Fruit fly (Drosophila melanogaster) ovary, adult (tissue): ENCODE data around the gene ash2.
A peak's percentile ranks its signal among the peaks of the same experiment; 100 is the strongest.

ENCODE experiments used
- CG17801 ChIP-seq: fragments of 200-800 bp; optimal IDR thresholded peaks from 2 replicates; lab custom pipeline; 2019; ENCODE audit warnings: missing biosample characterization, mild to moderate bottlenecking, missing genetic modification characterization, moderate library complexity; ENCODE audit not compliant: partially characterized antibody

The ash2 gene

DNA sequence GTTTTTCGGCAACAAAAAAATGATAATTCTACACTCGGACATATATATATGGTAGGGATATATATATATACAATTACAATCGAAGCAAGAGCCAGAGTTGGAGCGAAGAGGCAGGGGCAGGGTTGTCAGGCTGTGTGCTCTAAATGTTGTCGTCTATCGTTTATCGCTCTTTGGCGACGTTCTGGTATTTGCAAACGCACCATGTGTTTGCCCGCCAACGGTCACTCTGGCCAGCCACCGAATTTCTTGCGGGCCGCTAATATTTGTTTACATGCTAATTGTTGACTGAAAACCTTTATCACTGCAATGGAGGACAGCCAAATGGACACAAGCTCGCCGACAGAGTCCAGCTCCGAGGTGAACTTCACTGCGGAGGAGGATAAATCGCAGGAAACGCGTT lies at the start of gene ash2, which contains the start of gene puf:
ash2 (plus strand) TSS at position 203 of the 400 bp plus-strand sequence.
puf (minus strand) TSS at position 121 of the 400 bp plus-strand sequence.
- TF ChIP-seq CG17801 (GFP tag; lab: Kevin White, UChicago): peak; percentile 16

DNA sequence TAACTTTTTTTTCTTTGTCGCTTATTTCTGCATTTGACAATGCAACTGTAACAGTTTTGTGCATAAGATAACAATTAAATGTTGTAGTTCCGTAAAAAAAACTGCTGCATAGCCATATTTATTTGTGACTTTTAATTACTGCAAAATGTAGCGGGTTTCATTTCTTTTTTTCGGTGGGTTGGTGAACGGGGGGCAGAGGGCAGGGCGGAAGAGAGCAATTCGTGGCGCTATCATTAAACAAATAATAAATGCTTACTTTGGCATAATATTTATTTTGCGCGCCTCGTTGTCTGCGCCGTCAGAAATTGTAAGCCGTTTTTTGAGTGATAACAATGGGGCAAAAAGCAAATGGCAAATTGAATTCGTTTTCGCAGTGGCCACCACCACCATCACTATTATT lies 48.9 kb upstream of the ash2 start:
- peak; percentile 33 for TF ChIP-seq CG17801 (GFP tag; lab: Kevin White, UChicago)

DNA sequence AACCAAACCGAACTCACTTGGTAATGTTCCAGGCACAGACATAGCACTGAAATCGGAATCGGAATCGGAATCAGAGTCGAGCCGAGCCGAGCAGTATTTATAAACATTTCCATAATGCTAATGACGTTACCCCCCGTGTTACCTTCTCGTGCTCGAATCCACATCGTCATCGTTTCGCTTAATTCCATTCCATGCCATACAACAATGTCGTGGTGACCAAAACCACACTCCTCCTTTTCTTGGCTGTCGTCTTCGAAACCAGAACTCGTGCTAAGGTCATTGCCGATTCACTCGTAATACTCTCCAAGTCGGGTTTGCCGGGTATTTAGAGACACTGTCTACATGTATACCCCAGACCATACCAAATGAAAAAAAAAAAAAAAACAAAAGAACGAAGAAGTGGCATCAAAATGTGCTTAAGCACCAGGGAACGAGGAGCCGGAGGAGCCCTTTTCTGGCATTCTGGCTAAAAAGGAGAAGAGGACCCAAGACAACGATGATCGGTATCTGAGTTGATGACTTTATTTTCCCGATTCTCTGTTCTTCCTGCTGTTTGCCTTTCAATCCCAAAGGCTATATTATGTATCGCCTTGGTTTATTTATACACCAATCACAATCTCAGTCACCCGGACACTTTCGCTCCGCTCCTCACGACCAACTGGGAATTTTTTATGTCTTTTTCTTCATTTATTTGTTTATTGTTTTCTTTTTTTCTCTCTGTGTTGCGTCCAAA lies 46.4 kb upstream of the ash2 start:
- no peak for TF ChIP-seq CG17801 (GFP tag; lab: Kevin White, UChicago)

- no peak for TF ChIP-seq CG17801 (GFP tag; lab: Kevin White, UChicago)
Observed at dm6 chr3R:24604165-24604564, 45.8 kb upstream of the ash2 start.

dm6 chr3R:24606868-24607267 lies 43.1 kb upstream of the ash2 start:
- TF ChIP-seq CG17801 (GFP tag; lab: Kevin White, UChicago): no peak

DNA sequence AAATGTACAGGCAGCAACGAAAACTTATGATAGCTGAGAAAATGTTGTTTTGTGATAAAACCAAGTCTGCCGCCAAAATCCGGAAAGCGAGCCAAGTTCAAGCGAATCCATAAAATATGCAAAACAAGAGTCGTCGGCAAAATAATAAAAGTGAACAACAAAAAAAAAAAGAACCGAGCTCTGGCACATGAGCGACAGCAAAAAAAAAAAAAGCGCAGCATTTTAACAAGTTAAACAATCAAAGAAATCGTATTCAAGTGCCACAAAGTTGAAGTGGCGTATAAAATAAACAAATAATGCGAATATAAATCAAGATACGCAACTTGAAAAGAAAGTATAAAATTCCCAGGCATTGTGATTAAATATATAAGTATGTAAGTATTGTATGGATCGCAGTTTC lies 41.6 kb upstream of the ash2 start:
- TF ChIP-seq CG17801 (GFP tag; lab: Kevin White, UChicago): peak; percentile 58

DNA sequence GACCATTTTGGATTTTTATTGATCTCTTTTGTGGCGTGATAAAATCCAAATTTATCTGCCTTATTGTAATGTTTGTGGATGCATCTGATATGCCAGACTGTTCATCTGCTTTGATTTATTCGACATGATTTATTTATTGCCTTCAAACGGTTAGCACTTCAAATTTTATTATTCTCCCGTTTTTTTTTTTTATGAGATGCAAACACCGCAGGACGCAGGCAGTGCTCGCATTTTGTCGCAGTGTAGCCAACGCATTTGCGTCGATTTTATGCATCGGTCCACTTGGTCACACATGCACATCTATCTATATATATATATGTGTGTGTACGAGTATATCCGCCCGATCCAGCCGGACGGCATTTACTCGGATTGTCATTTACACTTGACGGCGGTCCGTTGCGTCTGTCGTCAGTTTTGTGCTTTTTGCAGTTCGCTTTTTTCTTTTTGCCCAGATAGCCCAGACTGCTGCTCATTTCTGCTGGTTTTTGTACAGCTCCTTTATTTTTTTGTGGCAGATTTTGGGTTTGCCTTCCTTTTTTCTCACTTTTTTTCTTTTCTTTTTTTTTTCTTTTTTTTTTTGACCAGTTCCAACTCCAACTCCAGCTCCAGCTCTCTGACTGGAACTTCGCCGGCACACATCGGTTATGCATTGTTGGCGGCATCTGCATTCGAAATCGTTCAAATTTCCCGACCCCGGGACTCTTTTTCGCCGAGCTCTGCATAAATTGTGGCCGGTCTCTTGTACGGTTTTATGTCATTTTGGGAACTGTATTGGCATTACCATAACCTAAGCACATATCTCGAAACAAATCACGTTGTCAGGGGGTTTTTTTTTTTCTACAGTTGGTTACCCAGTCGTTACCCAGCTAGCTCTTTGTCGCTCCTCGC lies 35.9 kb upstream of the ash2 start:
- no peak for TF ChIP-seq CG17801 (GFP tag; lab: Kevin White, UChicago)

- no peak for TF ChIP-seq CG17801 (GFP tag; lab: Kevin White, UChicago)
Observed at dm6 chr3R:24614707-24615022, 35.3 kb upstream of the ash2 start.

DNA sequence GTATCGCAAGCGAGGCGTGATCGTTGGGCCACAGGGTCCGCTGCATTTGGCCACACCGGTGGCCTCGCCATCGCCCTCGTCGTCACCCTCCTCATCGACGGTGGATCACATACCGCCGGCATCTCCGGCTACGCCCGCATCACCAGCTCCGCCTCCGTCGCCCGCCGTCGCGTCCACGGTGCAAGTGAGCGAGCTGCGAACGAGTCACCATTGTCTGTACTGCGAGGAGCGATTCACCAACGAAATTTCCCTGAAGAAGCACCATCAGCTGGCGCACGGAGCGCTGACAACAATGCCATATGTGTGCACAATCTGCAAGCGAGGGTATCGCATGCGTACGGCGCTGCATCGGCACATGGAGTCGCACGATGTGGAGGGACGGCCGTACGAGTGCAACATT lies 29.4 kb upstream of the ash2 start:
- no peak for TF ChIP-seq CG17801 (GFP tag; lab: Kevin White, UChicago)

DNA sequence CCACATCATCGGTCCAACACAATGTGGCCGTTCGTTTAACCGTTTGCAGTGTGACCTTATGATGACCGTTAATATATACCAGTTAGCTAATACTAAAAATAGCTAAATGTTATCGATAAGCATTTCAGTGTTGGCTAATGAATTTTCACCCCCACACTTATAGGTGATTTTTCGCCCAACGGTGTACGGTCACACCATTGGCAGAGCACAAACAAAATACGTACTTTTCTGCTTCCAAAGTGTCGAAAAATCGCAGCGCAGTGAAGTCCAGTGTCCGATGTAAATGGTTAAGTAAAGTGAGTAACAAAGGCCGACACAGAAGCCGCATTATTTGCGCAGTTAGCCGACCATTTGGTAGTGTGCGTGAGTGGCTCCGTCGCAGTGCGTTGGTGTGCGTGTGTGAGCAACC lies 24.4 kb upstream of the ash2 start, which contains the start of the genes Syx18 and atl:
Syx18 (minus strand) TSS at position 46 of the 409 bp plus-strand sequence.
atl (plus strand) TSS at position 155 of the 409 bp plus-strand sequence.
- peak; percentile 54 for TF ChIP-seq CG17801 (GFP tag; lab: Kevin White, UChicago)

DNA sequence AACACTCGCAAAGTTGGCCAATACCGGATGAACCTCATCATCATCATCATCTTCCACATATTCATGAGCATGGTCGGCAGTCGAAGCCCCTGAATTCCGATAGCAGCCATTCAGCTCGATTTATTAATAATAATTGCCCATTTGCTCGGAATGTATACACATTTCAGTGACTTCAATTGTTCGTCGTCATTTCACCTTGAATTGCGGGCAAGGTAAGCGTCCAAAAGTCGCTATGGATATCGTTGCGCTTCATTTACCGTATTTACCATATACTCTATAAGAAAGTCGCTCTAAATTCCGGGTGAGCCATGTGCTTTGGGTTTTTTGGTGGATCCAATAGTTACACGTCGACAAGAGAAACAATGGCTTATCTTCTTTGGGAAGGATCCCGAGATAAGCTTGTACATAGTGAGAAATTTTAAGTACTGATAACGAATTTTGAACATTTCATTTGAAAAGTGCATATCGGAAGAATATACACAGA lies 23.9 kb upstream of the ash2 start:
- TF ChIP-seq CG17801 (GFP tag; lab: Kevin White, UChicago): no peak

DNA sequence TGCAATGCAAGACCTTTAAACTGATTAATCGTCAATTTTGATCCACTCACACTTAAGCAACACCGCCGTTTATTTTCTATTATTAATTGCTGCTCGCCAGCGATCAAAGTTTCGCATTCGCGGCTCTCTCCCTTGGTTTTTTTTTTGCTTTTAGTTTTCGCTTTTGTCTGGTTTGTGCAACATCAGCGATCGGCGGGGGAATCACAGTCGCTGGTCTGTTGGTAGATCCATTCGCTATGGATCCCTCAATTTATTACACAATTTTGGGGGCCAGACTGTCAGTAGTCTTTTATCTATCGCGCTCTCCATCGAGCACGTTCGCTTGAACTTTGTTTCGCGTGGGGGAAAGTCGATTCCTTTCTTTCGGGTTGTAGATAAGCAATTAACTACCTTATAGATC lies 23.3 kb upstream of the ash2 start:
- no peak for TF ChIP-seq CG17801 (GFP tag; lab: Kevin White, UChicago)

dm6 chr3R:24629877-24630808 lies 19.8 kb upstream of the ash2 start, which contains the start of gene Wsck:
Gene Wsck, minus strand, starts transcription at chr3R:24630075.
- TF ChIP-seq CG17801 (GFP tag; lab: Kevin White, UChicago): peak; percentile 41

DNA sequence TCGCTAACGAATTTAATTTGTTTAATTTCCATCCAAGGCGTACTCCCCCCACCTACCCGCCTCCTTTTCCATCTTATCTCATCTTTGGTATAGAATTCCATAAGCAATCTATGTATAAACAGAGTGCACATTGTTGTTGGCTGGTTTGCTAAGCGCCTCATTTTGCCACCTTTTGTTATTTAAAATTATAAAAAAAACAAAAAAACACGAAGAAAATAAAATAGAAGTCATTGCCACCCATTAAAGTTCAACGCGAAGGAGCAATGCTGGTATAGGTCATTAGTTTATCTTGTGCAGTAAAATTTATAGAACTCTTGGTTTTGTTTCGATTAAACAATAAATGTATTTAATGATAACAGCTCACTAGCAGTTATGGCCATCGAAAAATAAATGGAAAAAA lies 15.6 kb upstream of the ash2 start:
- TF ChIP-seq CG17801 (GFP tag; lab: Kevin White, UChicago): no peak
